Worm (Caenorhabditis elegans): ENCODE results near the gene C05A9.2.

ce11 chrX:10861673-10862072 is 17.2 kb upstream of the C05A9.2 start:
- TF ChIP-seq ama-1 (optimal IDR thresholded peaks at IDR 0.05) (no peak), snpc-4 (tag; optimal IDR thresholded peaks at IDR 0.05) (no peak), fos-1 (tag; optimal IDR thresholded peaks at IDR 0.05) (no peak), ceh-82 (tag; optimal IDR thresholded peaks at IDR 0.05) (no peak), aly-2 (tag; optimal IDR thresholded peaks at IDR 0.05) (no peak), dsc-1 (tag; optimal IDR thresholded peaks at IDR 0.05) (no peak), skn-1 (tag; optimal IDR thresholded peaks at IDR 0.05) (no peak), ets-5 (GFP tag; IDR thresholded peaks at IDR 0.05) (no peak), ztf-4 (tag; optimal IDR thresholded peaks at IDR 0.05) (no peak), lir-3 (tag; optimal IDR thresholded peaks at IDR 0.05; ENCODE audit: poor library complexity) (no peak), lin-14 (GFP tag; optimal IDR thresholded peaks at IDR 0.05) (no peak)

Measured in whole organism, L1 larva.